Fruit fly (Drosophila melanogaster): ENCODE measurements around the gene phol.

DNA sequence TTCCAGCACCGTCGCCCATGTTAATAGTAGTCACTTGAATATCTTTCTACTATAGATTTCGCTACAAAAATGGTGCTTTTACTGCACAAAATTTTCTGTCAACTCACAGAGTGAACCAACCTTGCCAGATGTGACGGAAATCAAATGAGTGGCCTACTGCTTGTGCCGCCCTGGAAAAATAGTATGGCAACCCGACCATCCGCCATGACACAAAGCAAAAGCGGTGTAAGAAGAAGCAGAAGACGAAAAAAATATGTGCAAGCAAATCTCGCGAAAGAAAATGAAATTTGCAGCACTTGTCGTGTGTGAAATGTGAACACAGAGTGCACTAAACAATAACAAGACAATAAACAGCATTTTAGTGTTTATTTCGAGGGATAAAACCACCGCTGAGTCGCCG, 20.7 kb upstream of the phol start, which contains the start of the genes Uch-L5 and Jarid2:
- no peak for TF ChIP-seq CG8478 (optimal IDR thresholded peaks at IDR 0.05)
- TF ChIP-seq psq (optimal IDR thresholded peaks at IDR 0.05): no peak
- TF ChIP-seq pan (optimal IDR thresholded peaks at IDR 0.05): no peak
- no peak for TF ChIP-seq usp (GFP tag; optimal IDR thresholded peaks at IDR 0.05)

Measured in whole organism.